Worm (Caenorhabditis elegans) whole organism, L1 larva: ENCODE data around the gene hpo-10.

Experiments
- F16B12.6 ChIP-seq: fragments of 150-350 bp; optimal IDR thresholded peaks from 2 replicates; lab custom pipeline; 2014; ENCODE audit warnings: missing biosample characterization, missing genetic modification characterization
- Y116A8C.19 ChIP-seq: sonication (generic microtip); optimal IDR thresholded peaks from 2 replicates; lab custom pipeline; 2016; ENCODE audit warnings: missing compliant biosample characterization, missing genetic modification characterization, borderline replicate concordance
- aha-1 ChIP-seq: fragments of 150-350 bp; optimal IDR thresholded peaks from 2 replicates; lab custom pipeline; 2014; ENCODE audit warnings: missing biosample characterization, missing genetic modification characterization
- alr-1 ChIP-seq: fragments of 200-800 bp; sonication (Bioruptor generic); optimal IDR thresholded peaks from 2 replicates; lab custom pipeline; 2018; ENCODE audit warnings: borderline replicate concordance, mild to moderate bottlenecking, missing genetic modification characterization, missing compliant biosample characterization
- ama-1 ChIP-seq: fragments of 150-350 bp; optimal IDR thresholded peaks from 2 replicates; lab custom pipeline; 2014
- blmp-1 ChIP-seq: fragments of 150-350 bp; optimal IDR thresholded peaks from 2 replicates; lab custom pipeline; 2014; ENCODE audit warnings: missing biosample characterization, missing genetic modification characterization
- ceh-63 ChIP-seq: fragments of 200-800 bp; sonication (Bioruptor generic); optimal IDR thresholded peaks from 2 replicates; lab custom pipeline; 2018; ENCODE audit warnings: mild to moderate bottlenecking, missing genetic modification characterization, missing compliant biosample characterization
- ceh-8 ChIP-seq: fragments of 200-800 bp; sonication (Bioruptor generic); optimal IDR thresholded peaks from 2 replicates; lab custom pipeline; 2018; ENCODE audit warnings: mild to moderate bottlenecking, missing genetic modification characterization, moderate library complexity, missing compliant biosample characterization
- ceh-82 ChIP-seq, 3 experiments: fragments of 150-350 bp in 1 of 3; sonication (generic microtip) in 2 of 3; optimal IDR thresholded peaks; 2 replicates each; lab custom pipeline; 2014 to 2017; ENCODE audit warnings: missing biosample characterization in 3 of 3, missing genetic modification characterization in 3 of 3
- ces-1 ChIP-seq: fragments of 150-350 bp; optimal IDR thresholded peaks from 2 replicates; lab custom pipeline; 2014; ENCODE audit warnings: missing biosample characterization, missing genetic modification reagents, missing genetic modification characterization
- dpl-1 ChIP-seq, 3 experiments: fragments of 150-350 bp in 2 of 3; sonication (generic microtip) in 1 of 3; optimal IDR thresholded peaks; 2 replicates each; lab custom pipeline; 2014 to 2017; ENCODE audit warnings: missing biosample characterization in 3 of 3, missing genetic modification characterization in 3 of 3, missing genetic modification reagents in 3 of 3
- efl-1 ChIP-seq, 4 experiments: fragments of 150-350 bp; optimal IDR thresholded peaks in 3 of 4; peaks in 1 of 4; 1 replicate in 1 of 4; 2 replicates in 3 of 4; lab custom pipeline; 2014; ENCODE audit warnings: missing biosample characterization in 2 of 4, missing genetic modification characterization in 2 of 4, missing genetic modification reagents in 2 of 4
- egl-27 ChIP-seq, 2 experiments: fragments of 150-350 bp in 1 of 2; sonication (generic microtip); optimal IDR thresholded peaks; 3 replicates each; lab custom pipeline; 2017 to 2018; ENCODE audit warnings: missing biosample characterization in 2 of 2, missing genetic modification characterization in 2 of 2, missing genetic modification reagents in 2 of 2
- elt-2 ChIP-seq: sonication (generic microtip); optimal IDR thresholded peaks from 2 replicates; lab custom pipeline; 2016; ENCODE audit warnings: missing genetic modification characterization, mild to moderate bottlenecking, inconsistent platforms, missing compliant biosample characterization, missing genetic modification reagents
- elt-3 ChIP-seq, 6 experiments: fragments of 150-350 bp in 1 of 6; sonication (generic microtip); optimal IDR thresholded peaks; 2 replicates each; lab custom pipeline; 2017 to 2018; ENCODE audit warnings: missing biosample characterization in 6 of 6, missing genetic modification characterization in 6 of 6, inconsistent platforms in 1 of 6
- fkh-10 ChIP-seq: sonication (generic microtip); optimal IDR thresholded peaks from 2 replicates; lab custom pipeline; 2017; ENCODE audit warnings: missing biosample characterization, missing genetic modification reagents, missing genetic modification characterization
- fkh-4 ChIP-seq: sonication (generic microtip); optimal IDR thresholded peaks from 2 replicates; lab custom pipeline; 2016; ENCODE audit warnings: missing compliant biosample characterization, missing genetic modification characterization, borderline replicate concordance
- fkh-8 ChIP-seq: sonication (generic microtip); optimal IDR thresholded peaks from 2 replicates; lab custom pipeline; 2016; ENCODE audit warnings: mild to moderate bottlenecking, missing genetic modification characterization, missing compliant biosample characterization
- grh-1 ChIP-seq: fragments of 200-800 bp; sonication (Bioruptor generic); IDR thresholded peaks from 2 replicates; pipeline ENCODE4 v1.3.6; 2022; ENCODE audit warnings: missing genetic modification reagents, missing genetic modification characterization, missing compliant biosample characterization
- hlh-17 ChIP-seq: fragments of 200-800 bp; sonication (Bioruptor generic); optimal IDR thresholded peaks from 2 replicates; lab custom pipeline; 2018; ENCODE audit warnings: missing genetic modification characterization, mild to moderate bottlenecking, missing compliant biosample characterization, moderate library complexity, borderline replicate concordance
- irx-1 ChIP-seq: sonication (generic microtip); optimal IDR thresholded peaks from 2 replicates; lab custom pipeline; 2016; ENCODE audit warnings: missing genetic modification characterization, missing compliant biosample characterization
- isw-1 ChIP-seq: fragments of 200-800 bp; sonication (Bioruptor generic); IDR thresholded peaks from 2 replicates; pipeline ENCODE4 v1.3.6; 2022; ENCODE audit warnings: missing genetic modification characterization, missing compliant biosample characterization
- jun-1 ChIP-seq: fragments of 150-350 bp; optimal IDR thresholded peaks from 2 replicates; lab custom pipeline; 2014; ENCODE audit warnings: missing biosample characterization, missing genetic modification reagents, missing genetic modification characterization
- lin-13 ChIP-seq: fragments of 150-350 bp; optimal IDR thresholded peaks from 2 replicates; lab custom pipeline; 2014; ENCODE audit warnings: missing biosample characterization, missing genetic modification reagents, missing genetic modification characterization
- lin-14 ChIP-seq: fragments of 200-800 bp; sonication (Bioruptor generic); optimal IDR thresholded peaks from 2 replicates; lab custom pipeline; 2018; ENCODE audit warnings: mild to moderate bottlenecking, missing genetic modification characterization, moderate library complexity, missing compliant biosample characterization
- lin-35 ChIP-seq, 2 experiments: fragments of 150-350 bp; optimal IDR thresholded peaks; 2 replicates each; lab custom pipeline; 2014; ENCODE audit warnings: missing biosample characterization in 2 of 2, missing genetic modification characterization in 2 of 2, missing genetic modification reagents in 2 of 2
- lin-39 ChIP-seq: fragments of 150-350 bp; optimal IDR thresholded peaks from 2 replicates; lab custom pipeline; 2014; ENCODE audit warnings: missing biosample characterization, missing genetic modification reagents, missing genetic modification characterization
- mdl-1 ChIP-seq, 2 experiments: fragments of 150-350 bp; optimal IDR thresholded peaks; 2 replicates each; lab custom pipeline; 2014 to 2017; ENCODE audit warnings: missing biosample characterization in 2 of 2, missing genetic modification characterization in 2 of 2, inconsistent platforms in 1 of 2
- nhr-11 ChIP-seq: fragments of 150-350 bp; optimal IDR thresholded peaks from 2 replicates; lab custom pipeline; 2014; ENCODE audit warnings: missing biosample characterization, missing genetic modification characterization
- nhr-12 ChIP-seq: sonication (generic microtip); optimal IDR thresholded peaks from 2 replicates; lab custom pipeline; 2017; ENCODE audit warnings: missing biosample characterization, missing genetic modification characterization
- nhr-19 ChIP-seq: fragments of 200-800 bp; sonication (Bioruptor generic); conservative IDR thresholded peaks from 2 replicates; pipeline ENCODE4 v1.3.6; 2022; ENCODE audit warnings: missing genetic modification characterization, missing compliant biosample characterization
- nhr-237 ChIP-seq: fragments of 150-350 bp; optimal IDR thresholded peaks from 2 replicates; lab custom pipeline; 2014; ENCODE audit warnings: missing biosample characterization, missing genetic modification characterization
- nhr-47 ChIP-seq: sonication (generic microtip); optimal IDR thresholded peaks from 2 replicates; lab custom pipeline; 2016; ENCODE audit warnings: mild to moderate bottlenecking, missing genetic modification characterization, moderate library complexity, missing compliant biosample characterization
- nhr-71 ChIP-seq: sonication (generic microtip); optimal IDR thresholded peaks from 2 replicates; lab custom pipeline; 2016; ENCODE audit warnings: mild to moderate bottlenecking, missing genetic modification characterization, moderate library complexity, missing compliant biosample characterization
- nhr-76 ChIP-seq: sonication (generic microtip); optimal IDR thresholded peaks from 2 replicates; lab custom pipeline; 2017; ENCODE audit warnings: missing biosample characterization, missing genetic modification characterization
- nhr-85 ChIP-seq: sonication (generic microtip); peaks from one replicate; lab custom pipeline; 2016; ENCODE audit warnings: missing genetic modification characterization, inconsistent platforms, missing compliant biosample characterization
- nhr-90 ChIP-seq: sonication (generic microtip); optimal IDR thresholded peaks from 2 replicates; lab custom pipeline; 2016; ENCODE audit warnings: mild to moderate bottlenecking, missing genetic modification characterization, missing compliant biosample characterization; ENCODE audit not compliant: poor library complexity
- pax-3 ChIP-seq: fragments of 200-800 bp; sonication (Bioruptor generic); optimal IDR thresholded peaks from 2 replicates; lab custom pipeline; 2018; ENCODE audit warnings: mild to moderate bottlenecking, missing genetic modification characterization, moderate library complexity, missing compliant biosample characterization
- pqm-1 ChIP-seq: sonication (generic microtip); optimal IDR thresholded peaks from 3 replicates; lab custom pipeline; 2017; ENCODE audit warnings: missing biosample characterization, missing genetic modification characterization
- snu-23 ChIP-seq: sonication (generic microtip); optimal IDR thresholded peaks from 2 replicates; lab custom pipeline; 2016; ENCODE audit warnings: missing genetic modification characterization, missing compliant biosample characterization
- sox-4 ChIP-seq: sonication (generic microtip); optimal IDR thresholded peaks from 2 replicates; lab custom pipeline; 2016; ENCODE audit warnings: missing genetic modification characterization, missing compliant biosample characterization
- sup-37 ChIP-seq: fragments of 200-800 bp; sonication (Bioruptor generic); optimal IDR thresholded peaks from 2 replicates; lab custom pipeline; 2018; ENCODE audit warnings: mild to moderate bottlenecking, missing genetic modification characterization, missing compliant biosample characterization
- tbx-2 ChIP-seq: sonication (generic microtip); optimal IDR thresholded peaks from 2 replicates; lab custom pipeline; 2016; ENCODE audit warnings: missing genetic modification characterization, missing compliant biosample characterization
- tlp-1 ChIP-seq: fragments of 150-350 bp; optimal IDR thresholded peaks from 2 replicates; lab custom pipeline; 2014; ENCODE audit warnings: missing biosample characterization, missing genetic modification characterization
- unc-62 ChIP-seq: fragments of 150-350 bp; optimal IDR thresholded peaks from 2 replicates; lab custom pipeline; 2014; ENCODE audit warnings: missing biosample characterization, missing genetic modification reagents, missing genetic modification characterization
- unc-98 ChIP-seq: fragments of 200-800 bp; sonication (Bioruptor generic); IDR thresholded peaks from 2 replicates; pipeline ENCODE4 v1.3.6; 2022; ENCODE audit warnings: missing genetic modification characterization, missing compliant biosample characterization
- vab-15 ChIP-seq: sonication (generic microtip); optimal IDR thresholded peaks from 2 replicates; lab custom pipeline; 2017; ENCODE audit warnings: missing genotype, mild to moderate bottlenecking, missing genetic modification characterization, missing compliant biosample characterization
- xbp-1 ChIP-seq: sonication (generic microtip); optimal IDR thresholded peaks from 2 replicates; lab custom pipeline; 2016; ENCODE audit warnings: missing genetic modification characterization, missing compliant biosample characterization
- zip-4 ChIP-seq: fragments of 200-800 bp; sonication (Bioruptor generic); optimal IDR thresholded peaks from 2 replicates; lab custom pipeline; 2018; ENCODE audit warnings: mild to moderate bottlenecking, missing genetic modification characterization, moderate library complexity, missing compliant biosample characterization
- ztf-11 ChIP-seq, 2 experiments: sonication (generic microtip); optimal IDR thresholded peaks; 2 replicates each; lab custom pipeline; 2016 to 2017; ENCODE audit warnings: missing genetic modification characterization in 2 of 2, missing biosample characterization in 1 of 2, missing compliant biosample characterization in 1 of 2

hpo-10 gene

DNA sequence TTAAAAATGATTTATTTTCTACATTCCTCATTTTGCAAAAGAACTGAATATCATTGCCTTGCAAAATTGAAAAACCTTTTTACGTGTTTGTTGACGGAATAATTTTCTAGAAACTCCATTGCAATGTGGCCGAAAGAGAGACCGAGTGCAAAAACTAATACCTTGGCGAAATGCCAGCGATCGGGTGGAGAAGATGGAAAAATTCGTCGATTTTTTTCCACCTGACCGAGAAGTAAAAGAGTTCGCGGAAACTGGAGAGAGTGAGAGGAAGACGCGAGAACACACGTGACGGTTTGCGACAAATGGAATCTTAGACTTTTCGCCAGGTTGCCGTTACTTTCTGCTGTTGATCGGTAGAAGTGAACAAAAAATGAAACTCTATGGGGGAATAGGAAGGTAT, 37.6 kb upstream of the hpo-10 start (continued):
- TF ChIP-seq fkh-8 (peak; percentile 37), nhr-90 (tag; lab: Kevin White, UChicago) (peak; percentile 49), blmp-1 (tag; lab: Kevin White, UChicago) (peak; percentile 87), ceh-82 (tag; optimal IDR thresholded peaks at IDR 0.05; lab: Kevin White, UChicago) (peak in 1 of 3 experiments; percentile 20), unc-98 (GFP tag; lab: Robert Waterston, UW) (no peak), ama-1 (peak; percentile 33), nhr-76 (tag; lab: Kevin White, UChicago) (no peak), ceh-8 (no peak), unc-62 (GFP tag; lab: Kevin White, UChicago) (no peak), jun-1 (tag; lab: Kevin White, UChicago) (no peak), mdl-1 (tag; optimal IDR thresholded peaks at IDR 0.05; lab: Kevin White, UChicago) (peak in 1 of 2 experiments; percentile 92), egl-27 (tag; optimal IDR thresholded peaks at IDR 0.05; lab: Kevin White, UChicago) (no peak), pqm-1 (tag; lab: Kevin White, UChicago) (no peak), hlh-17 (no peak), fkh-4 (tag; lab: Kevin White, UChicago) (no peak), elt-3 (tag; optimal IDR thresholded peaks at IDR 0.05; lab: Kevin White, UChicago) (peak in 1 of 6 experiments; percentile 64), lin-35 (GFP tag; optimal IDR thresholded peaks at IDR 0.05; lab: Kevin White, UChicago) (peak in 1 of 2 experiments; percentile 69), sox-4 (no peak), zip-4 (no peak), Y116A8C.19 (tag; lab: Kevin White, UChicago) (no peak), nhr-11 (no peak), ceh-63 (GFP tag; lab: Kevin White, UChicago) (no peak), ces-1 (GFP tag; lab: Kevin White, UChicago) (no peak), vab-15 (tag; lab: Kevin White, UChicago) (no peak), lin-14 (peak; percentile 83), grh-1 (GFP tag; lab: Robert Waterston, UW) (0 out of 2 replicates have a peak, but pooled peaks have one; percentile 10), pax-3 (no peak), lin-13 (GFP tag; lab: Kevin White, UChicago) (peak; percentile 46), alr-1 (tag; lab: Kevin White, UChicago) (no peak), snu-23 (GFP tag; lab: Kevin White, UChicago) (peak; percentile 78), sup-37 (GFP tag; lab: Kevin White, UChicago) (no peak), fkh-10 (GFP tag; lab: Kevin White, UChicago) (no peak), tbx-2 (peak; percentile 46), ztf-11 (tag; optimal IDR thresholded peaks at IDR 0.05; lab: Kevin White, UChicago) (no peak), aha-1 (tag; lab: Kevin White, UChicago) (no peak)

DNA sequence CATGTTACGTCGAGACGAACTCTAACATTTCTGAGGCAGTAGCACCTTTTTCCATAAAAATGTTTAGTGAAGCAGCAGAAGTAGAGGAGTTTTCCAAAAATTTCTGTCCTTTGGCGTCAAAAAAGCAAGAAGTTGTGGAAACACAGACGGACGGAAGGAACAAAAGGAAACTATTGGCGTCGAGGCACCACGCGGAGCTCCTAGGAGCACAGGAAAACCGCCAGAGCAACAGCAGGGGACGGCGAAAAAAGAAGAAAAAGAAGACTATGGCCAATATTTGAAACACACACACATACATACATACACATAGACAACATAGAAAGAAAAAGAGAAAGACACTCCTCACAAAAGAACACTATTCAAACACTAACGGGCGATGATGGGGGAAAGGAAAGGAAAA, 36.4 kb upstream of the hpo-10 start:
- TF ChIP-seq lin-14 (peak; percentile 53), F16B12.6 (tag; lab: Kevin White, UChicago) (no peak), Y116A8C.19 (tag; lab: Kevin White, UChicago) (no peak), unc-62 (GFP tag; lab: Kevin White, UChicago) (no peak), nhr-12 (tag; lab: Kevin White, UChicago) (no peak), dpl-1 (GFP tag; optimal IDR thresholded peaks at IDR 0.05; lab: Kevin White, UChicago) (peak in 1 of 3 experiments; percentile 5), nhr-47 (tag; lab: Kevin White, UChicago) (no peak), grh-1 (GFP tag; lab: Robert Waterston, UW) (0 out of 2 replicates have a peak, but pooled peaks have one; percentile 27), nhr-90 (tag; lab: Kevin White, UChicago) (no peak), isw-1 (GFP tag; lab: Robert Waterston, UW) (no peak), jun-1 (tag; lab: Kevin White, UChicago) (no peak), tlp-1 (no peak), lin-39 (tag; lab: Kevin White, UChicago) (no peak), irx-1 (tag; lab: Kevin White, UChicago) (no peak), lin-35 (GFP tag; optimal IDR thresholded peaks at IDR 0.05; lab: Kevin White, UChicago) (peak in 1 of 2 experiments; percentile 4), xbp-1 (tag; lab: Kevin White, UChicago) (no peak), nhr-85 (peak; percentile 44), nhr-19 (GFP tag; lab: Robert Waterston, UW) (no peak), sup-37 (GFP tag; lab: Kevin White, UChicago) (no peak), elt-2 (tag; lab: Kevin White, UChicago) (no peak), egl-27 (tag; optimal IDR thresholded peaks at IDR 0.05; lab: Kevin White, UChicago) (no peak), pqm-1 (tag; lab: Kevin White, UChicago) (no peak), nhr-71 (tag; lab: Kevin White, UChicago) (peak; percentile 9), nhr-237 (tag; lab: Kevin White, UChicago) (no peak), fkh-10 (GFP tag; lab: Kevin White, UChicago) (no peak), efl-1 (optimal IDR thresholded peaks at IDR 0.05; lab: Kevin White, UChicago) (no peak), efl-1 (GFP tag; optimal IDR thresholded peaks at IDR 0.05 in 1 of 2; lab: Kevin White, UChicago) (peak in 1 of 2 experiments; percentile 51)
